Fruit fly (Drosophila melanogaster): ENCODE measurements around the gene ex.

Gene ex

DNA sequence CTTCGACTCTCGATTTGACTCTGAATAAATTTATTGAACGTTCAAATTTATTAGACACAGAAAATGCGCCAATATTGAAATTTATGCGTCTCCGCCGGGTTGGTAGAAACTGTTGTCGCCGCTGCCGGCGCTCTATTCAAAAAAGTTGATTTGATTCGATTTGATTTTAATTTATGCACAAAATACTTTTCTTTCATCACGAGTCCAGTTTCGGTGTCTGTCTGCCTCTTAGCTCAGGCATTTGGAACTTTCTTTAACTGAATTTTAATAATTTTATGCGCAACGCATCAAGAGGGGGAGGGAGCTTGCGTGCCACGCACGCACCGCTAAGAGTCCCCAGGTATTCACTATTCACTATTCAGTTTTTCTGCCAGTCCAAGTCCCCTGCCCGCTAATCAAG is 6.5 kb downstream of the ex start:
- no peak for TF ChIP-seq CG13296 (GFP tag; optimal IDR thresholded peaks at IDR 0.05)
- TF ChIP-seq CG11247 (GFP tag; IDR thresholded peaks at IDR 0.05), result 0 out of 2 replicates have a peak, but pooled peaks have one; percentile 8
- TF ChIP-seq kah (GFP tag; optimal IDR thresholded peaks at IDR 0.05), result no peak
- peak; percentile 41 for TF ChIP-seq abd-A (tag; optimal IDR thresholded peaks at IDR 0.05)
- no peak for TF ChIP-seq CG3407 (GFP tag; optimal IDR thresholded peaks at IDR 0.05)
- TF ChIP-seq CG2889 (GFP tag; IDR thresholded peaks at IDR 0.05), result no peak
- TF ChIP-seq CG7786 (GFP tag; optimal IDR thresholded peaks at IDR 0.05), result no peak
- TF ChIP-seq hkb (optimal IDR thresholded peaks at IDR 0.05), result peak; percentile 27
- TF ChIP-seq hkb (GFP tag; IDR thresholded peaks at IDR 0.05), result no peak
- no peak for TF ChIP-seq slou (GFP tag; optimal IDR thresholded peaks at IDR 0.05)
- TF ChIP-seq Ets97D (GFP tag; optimal IDR thresholded peaks at IDR 0.05), result no peak
- peak; percentile 4 for TF ChIP-seq kni (GFP tag; optimal IDR thresholded peaks at IDR 0.05)
- TF ChIP-seq CG1233 (GFP tag; optimal IDR thresholded peaks at IDR 0.05), result no peak
- no peak for TF ChIP-seq so (GFP tag; IDR thresholded peaks at IDR 0.05)
- no peak for TF ChIP-seq B-H1 (GFP tag; IDR thresholded peaks at IDR 0.05)
- no peak for TF ChIP-seq seq (GFP tag; IDR thresholded peaks at IDR 0.05)
- no peak for TF ChIP-seq Nf-YB (GFP tag; optimal IDR thresholded peaks at IDR 0.05)
- peak; percentile 55 for TF ChIP-seq pros (GFP tag; optimal IDR thresholded peaks at IDR 0.05)
- no peak for TF ChIP-seq bsh (GFP tag; optimal IDR thresholded peaks at IDR 0.05)
- no peak for TF ChIP-seq ab (GFP tag; optimal IDR thresholded peaks at IDR 0.05)
- TF ChIP-seq croc (GFP tag; conservative IDR thresholded peaks at IDR 0.05), result no peak
- TF ChIP-seq zen2 (GFP tag; IDR thresholded peaks at IDR 0.05; ENCODE audit: partially characterized antibody), result no peak
- TF ChIP-seq crp (GFP tag; optimal IDR thresholded peaks at IDR 0.05), result no peak
- TF ChIP-seq vvl (GFP tag; IDR thresholded peaks at IDR 0.05), result peak; percentile 80
- TF ChIP-seq onecut (GFP tag; IDR thresholded peaks at IDR 0.05), result 0 out of 2 replicates have a peak, but pooled peaks have one; percentile 29
- no peak for TF ChIP-seq Myb (GFP tag; optimal IDR thresholded peaks at IDR 0.05)
- TF ChIP-seq yki (optimal IDR thresholded peaks at IDR 0.05), result no peak
- TF ChIP-seq sd (tag; optimal IDR thresholded peaks at IDR 0.05), result peak; percentile 41
- no peak for TF ChIP-seq Dll (GFP tag; IDR thresholded peaks at IDR 0.05; ENCODE audit: partially characterized antibody)
- peak; percentile 40 for TF ChIP-seq sens (GFP tag)
- TF ChIP-seq HmgZ (tag; optimal IDR thresholded peaks at IDR 0.05), result no peak

DNA sequence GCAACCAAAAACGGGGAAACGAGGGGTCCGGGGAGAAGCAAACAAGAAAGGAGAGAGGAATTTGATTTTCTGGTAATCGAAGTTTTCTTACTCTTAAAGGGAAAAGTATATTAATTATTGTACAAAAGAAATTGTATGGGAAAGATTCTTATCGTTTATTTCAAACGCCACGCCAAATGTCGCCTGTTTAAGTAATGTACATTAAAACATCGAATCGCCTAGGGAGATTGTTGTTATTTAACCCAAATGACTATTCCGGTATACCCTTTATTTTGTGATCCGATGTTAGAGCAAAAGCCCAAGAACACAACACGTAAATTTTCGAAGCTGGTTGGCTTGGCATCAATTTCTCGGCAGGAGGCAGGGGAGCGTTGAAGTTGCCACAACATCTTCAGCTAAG is 8.3 kb downstream of the ex start:
- TF ChIP-seq Tbp (GFP tag; optimal IDR thresholded peaks at IDR 0.05) (no peak), CG2129 (GFP tag; IDR thresholded peaks at IDR 0.05; ENCODE audit: partially characterized antibody) (no peak), Med (GFP tag) (peak; percentile 46), cato (GFP tag; optimal IDR thresholded peaks at IDR 0.05; ENCODE audit: borderline replicate concordance) (no peak), z (GFP tag; IDR thresholded peaks at IDR 0.05) (no peak), zen (tag; optimal IDR thresholded peaks at IDR 0.05) (no peak), Sin3A (optimal IDR thresholded peaks at IDR 0.05) (no peak), CG17385 (GFP tag; optimal IDR thresholded peaks at IDR 0.05) (no peak), trh (GFP tag; optimal IDR thresholded peaks at IDR 0.05) (no peak), Trl (optimal IDR thresholded peaks at IDR 0.05) (no peak), Trl (GFP tag; optimal IDR thresholded peaks at IDR 0.05) (no peak), CG17361 (GFP tag; IDR thresholded peaks at IDR 0.05) (0 out of 3 replicates have a peak, but pooled peaks have one; percentile 23), Spps (tag; optimal IDR thresholded peaks at IDR 0.05) (peak; percentile 15), CG10267 (tag; optimal IDR thresholded peaks at IDR 0.05) (peak; percentile 31), CG32532 (GFP tag; IDR thresholded peaks at IDR 0.05) (no peak), wor (GFP tag; IDR thresholded peaks at IDR 0.05) (no peak), ara (GFP tag; IDR thresholded peaks at IDR 0.05) (peak; percentile 55; the same call in 1 of the 2 replicates), bsh (GFP tag; optimal IDR thresholded peaks at IDR 0.05) (peak; percentile 34 to 65), Bteb2 (GFP tag; optimal IDR thresholded peaks at IDR 0.05) (no peak), dimm (GFP tag; IDR thresholded peaks at IDR 0.05) (no peak), btn (GFP tag; optimal IDR thresholded peaks at IDR 0.05) (no peak), Drgx (GFP tag; IDR thresholded peaks at IDR 0.05) (peak; percentile 68), gem (tag; optimal IDR thresholded peaks at IDR 0.05) (peak; percentile 29), cad (GFP tag; optimal IDR thresholded peaks at IDR 0.05) (no peak), fd96Cb (tag; optimal IDR thresholded peaks at IDR 0.05) (peak; percentile 2)
